Worm (Caenorhabditis elegans) whole organism, L4 larva: ENCODE data around the gene sqv-3.

ENCODE experiments used
- F10B5.3 ChIP-seq: sonication (generic microtip); optimal IDR thresholded peaks from 2 replicates; lab custom pipeline; 2016; ENCODE audit warnings: mild to moderate bottlenecking, missing genetic modification characterization, missing compliant biosample characterization
- F37D6.2 ChIP-seq: sonication (generic microtip); optimal IDR thresholded peaks from 2 replicates; lab custom pipeline; 2016; ENCODE audit warnings: mild to moderate bottlenecking, missing genetic modification characterization, missing compliant biosample characterization
- F44E2.7 ChIP-seq: fragments of 200-800 bp; sonication (Bioruptor generic); IDR thresholded peaks from 2 replicates; pipeline ENCODE4 v2.1.2; 2022; ENCODE audit warnings: missing genetic modification characterization, missing compliant biosample characterization
- T20F7.1 ChIP-seq: fragments of 200-800 bp; sonication (Bioruptor generic); optimal IDR thresholded peaks from 2 replicates; lab custom pipeline; 2018; ENCODE audit warnings: mild to moderate bottlenecking, missing genetic modification characterization, missing compliant biosample characterization
- T26A8.4 ChIP-seq: fragments of 200-800 bp; sonication (Bioruptor generic); IDR thresholded peaks from 2 replicates; pipeline ENCODE4 v1.3.6; 2022; ENCODE audit warnings: missing genetic modification characterization, missing compliant biosample characterization
- Y105C5A.15 ChIP-seq: fragments of 200-800 bp; sonication (Bioruptor generic); IDR thresholded peaks from 2 replicates; pipeline ENCODE4 v1.3.6; 2022; ENCODE audit warnings: missing genetic modification characterization, missing compliant biosample characterization
- Y48G9A.11 ChIP-seq: fragments of 200-800 bp; sonication (Bioruptor generic); IDR thresholded peaks from 2 replicates; pipeline ENCODE4 v1.3.6; 2022; ENCODE audit warnings: missing genetic modification reagents, missing genetic modification characterization, missing compliant biosample characterization
- ZK337.2 ChIP-seq: fragments of 200-800 bp; sonication (Bioruptor generic); IDR thresholded peaks from 2 replicates; pipeline ENCODE4 v1.3.6; 2022; ENCODE audit warnings: missing genetic modification reagents, missing genetic modification characterization, missing compliant biosample characterization
- ZK546.5 ChIP-seq, 2 experiments: sonication (generic microtip); optimal IDR thresholded peaks; 2 replicates each; lab custom pipeline; 2017; ENCODE audit warnings: missing biosample characterization in 2 of 2, missing genetic modification characterization in 2 of 2
- ama-1 ChIP-seq: fragments of 150-350 bp; optimal IDR thresholded peaks from 2 replicates; lab custom pipeline; 2014; ENCODE audit warnings: inconsistent platforms, mixed read lengths
- attf-4 ChIP-seq: sonication (generic microtip); optimal IDR thresholded peaks from 3 replicates; lab custom pipeline; 2017; ENCODE audit warnings: missing biosample characterization, missing genetic modification characterization
- ceh-28 ChIP-seq: fragments of 150-350 bp; optimal IDR thresholded peaks from 2 replicates; lab custom pipeline; 2014; ENCODE audit warnings: missing biosample characterization, missing genetic modification reagents, missing genetic modification characterization
- ceh-62 ChIP-seq: sonication (generic microtip); optimal IDR thresholded peaks from 2 replicates; lab custom pipeline; 2017; ENCODE audit warnings: missing biosample characterization, missing genetic modification characterization
- cey-2 ChIP-seq: sonication (generic microtip); optimal IDR thresholded peaks from 3 replicates; lab custom pipeline; 2017; ENCODE audit warnings: missing genetic modification characterization, mild to moderate bottlenecking, missing compliant biosample characterization, antibody characterized with exemption, borderline replicate concordance; ENCODE audit not compliant: insufficient read depth
- daf-16 ChIP-seq, 3 experiments: sonication (generic microtip); optimal IDR thresholded peaks; 2 replicates each; lab custom pipeline; 2016 to 2017; ENCODE audit warnings: missing genetic modification characterization in 3 of 3, missing genetic modification reagents in 3 of 3, mild to moderate bottlenecking in 2 of 3, missing compliant biosample characterization in 2 of 3, missing biosample characterization in 1 of 3, moderate library complexity in 1 of 3
- daf-19 ChIP-seq: fragments of 200-800 bp; sonication (Bioruptor generic); conservative IDR thresholded peaks from 2 replicates; pipeline ENCODE4 v1.3.6; 2022; ENCODE audit warnings: missing genetic modification characterization, missing compliant biosample characterization
- duxl-1 ChIP-seq: sonication (generic microtip); optimal IDR thresholded peaks from 2 replicates; lab custom pipeline; 2016; ENCODE audit warnings: mild to moderate bottlenecking, missing genetic modification characterization, moderate library complexity, missing compliant biosample characterization; ENCODE audit not compliant: poor library complexity
- dve-1 ChIP-seq: sonication (generic microtip); optimal IDR thresholded peaks from 2 replicates; lab custom pipeline; 2017; ENCODE audit warnings: antibody characterized with exemption, mild to moderate bottlenecking, missing genetic modification characterization, missing compliant biosample characterization; ENCODE audit not compliant: insufficient read depth
- egl-27 ChIP-seq: sonication (generic microtip); optimal IDR thresholded peaks from 3 replicates; lab custom pipeline; 2017; ENCODE audit warnings: missing biosample characterization, missing genetic modification reagents, missing genetic modification characterization
- egl-43 ChIP-seq: fragments of 200-800 bp; sonication (Bioruptor generic); IDR thresholded peaks from 2 replicates; pipeline ENCODE4 v1.3.6; 2022; ENCODE audit warnings: missing genetic modification reagents, missing genetic modification characterization, missing compliant biosample characterization
- fkh-10 ChIP-seq: fragments of 150-350 bp; optimal IDR thresholded peaks from 2 replicates; lab custom pipeline; 2014; ENCODE audit warnings: missing biosample characterization, missing genetic modification reagents, missing genetic modification characterization
- fos-1 ChIP-seq: fragments of 150-350 bp; optimal IDR thresholded peaks from 2 replicates; lab custom pipeline; 2014; ENCODE audit warnings: missing biosample characterization, missing genetic modification characterization
- gei-8 ChIP-seq: fragments of 200-800 bp; sonication (Bioruptor generic); optimal IDR thresholded peaks from 2 replicates; lab custom pipeline; 2018; ENCODE audit warnings: mild to moderate bottlenecking, missing genetic modification characterization, missing compliant biosample characterization
- hif-1 ChIP-seq, 2 experiments: sonication (generic microtip); optimal IDR thresholded peaks; 2 replicates each; lab custom pipeline; 2016 to 2017; ENCODE audit warnings: missing compliant biosample characterization in 2 of 2, missing genetic modification characterization in 2 of 2, missing genetic modification reagents in 2 of 2, missing genotype in 2 of 2, mild to moderate bottlenecking in 1 of 2
- hlh-11 ChIP-seq: fragments of 200-800 bp; sonication (Bioruptor generic); optimal IDR thresholded peaks from 2 replicates; lab custom pipeline; 2018; ENCODE audit warnings: mild to moderate bottlenecking, missing genetic modification characterization, missing compliant biosample characterization
- hlh-30 ChIP-seq: sonication (generic microtip); optimal IDR thresholded peaks from 2 replicates; lab custom pipeline; 2017; ENCODE audit warnings: antibody characterized with exemption, mild to moderate bottlenecking, missing genetic modification characterization, missing compliant biosample characterization; ENCODE audit not compliant: insufficient read depth
- lim-7 ChIP-seq: fragments of 200-800 bp; sonication (Bioruptor generic); IDR thresholded peaks from 2 replicates; pipeline ENCODE4 v1.3.6; 2022; ENCODE audit warnings: missing genetic modification characterization, missing compliant biosample characterization
- lin-29 ChIP-seq: fragments of 200-800 bp; sonication (Bioruptor generic); IDR thresholded peaks from 2 replicates; pipeline ENCODE4 v1.3.6; 2022; ENCODE audit warnings: missing genetic modification reagents, missing genetic modification characterization, missing compliant biosample characterization
- lin-38 ChIP-seq: fragments of 200-800 bp; sonication (Bioruptor generic); IDR thresholded peaks from 2 replicates; pipeline ENCODE4 v1.3.6; 2022; ENCODE audit warnings: missing genetic modification reagents, missing genetic modification characterization, missing compliant biosample characterization
- mdt-29 ChIP-seq: fragments of 200-800 bp; sonication (Bioruptor generic); IDR thresholded peaks from 2 replicates; pipeline ENCODE4 v1.3.6; 2022; ENCODE audit warnings: missing genetic modification reagents, missing genetic modification characterization, missing compliant biosample characterization
- nhr-28 ChIP-seq: fragments of 150-350 bp; optimal IDR thresholded peaks from 2 replicates; lab custom pipeline; 2014; ENCODE audit warnings: missing biosample characterization, missing genetic modification characterization
- pha-4 ChIP-seq, 2 experiments: fragments of 150-350 bp in 1 of 2; fragments of 200-800 bp in 1 of 2; sonication (Bioruptor generic) in 1 of 2; IDR thresholded peaks in 1 of 2; optimal IDR thresholded peaks in 1 of 2; 2 replicates each; pipeline versions ENCODE4 v1.3.6 to Lab custom; 2014 to 2022; ENCODE audit warnings: missing genetic modification characterization in 2 of 2, missing genetic modification reagents in 2 of 2, missing biosample characterization in 1 of 2, missing compliant biosample characterization in 1 of 2
- php-3 ChIP-seq: fragments of 200-800 bp; sonication (Bioruptor generic); IDR thresholded peaks from 2 replicates; pipeline ENCODE4 v1.3.6; 2022; ENCODE audit warnings: missing genetic modification reagents, missing genetic modification characterization, missing compliant biosample characterization
- rbr-2 ChIP-seq: sonication (generic microtip); optimal IDR thresholded peaks from 2 replicates; lab custom pipeline; 2016; ENCODE audit warnings: missing genotype, missing genetic modification characterization, missing compliant biosample characterization
- set-16 ChIP-seq: fragments of 200-800 bp; sonication (Bioruptor generic); IDR thresholded peaks from 2 replicates; pipeline ENCODE4 v1.3.6; 2022; ENCODE audit warnings: missing genetic modification reagents, missing genetic modification characterization, missing compliant biosample characterization
- skn-1 ChIP-seq: fragments of 150-350 bp; optimal IDR thresholded peaks from 2 replicates; lab custom pipeline; 2014; ENCODE audit warnings: missing biosample characterization, missing genetic modification characterization
- snpc-1.2 ChIP-seq: fragments of 200-800 bp; sonication (Bioruptor generic); IDR thresholded peaks from 2 replicates; pipeline ENCODE4 v1.3.6; 2022; ENCODE audit warnings: missing genetic modification reagents, missing genetic modification characterization, missing compliant biosample characterization
- snpc-4 ChIP-seq: fragments of 150-350 bp; optimal IDR thresholded peaks from 2 replicates; lab custom pipeline; 2014; ENCODE audit warnings: missing biosample characterization, missing genetic modification characterization
- spr-3 ChIP-seq: fragments of 200-800 bp; sonication (Bioruptor generic); optimal IDR thresholded peaks from 2 replicates; lab custom pipeline; 2018; ENCODE audit warnings: mild to moderate bottlenecking, missing genetic modification characterization, missing compliant biosample characterization
- tra-1 ChIP-seq: fragments of 200-800 bp; sonication (Bioruptor generic); IDR thresholded peaks from 2 replicates; pipeline ENCODE4 v1.3.6; 2022; ENCODE audit warnings: missing genetic modification reagents, missing genetic modification characterization, missing compliant biosample characterization
- unc-130 ChIP-seq: sonication (generic microtip); optimal IDR thresholded peaks from 2 replicates; lab custom pipeline; 2016; ENCODE audit warnings: missing genetic modification reagents, missing genetic modification characterization, missing compliant biosample characterization
- unc-62 ChIP-seq, 3 experiments: fragments of 150-350 bp in 1 of 3; sonication (generic microtip); optimal IDR thresholded peaks in 2 of 3; peaks in 1 of 3; 1 replicate in 1 of 3; 2 replicates in 2 of 3; lab custom pipeline; 2014 to 2017; ENCODE audit warnings: missing biosample characterization in 3 of 3, missing genetic modification characterization in 3 of 3, missing genetic modification reagents in 3 of 3, missing genotype in 1 of 3
- vab-7 ChIP-seq: fragments of 200-800 bp; sonication (Bioruptor generic); IDR thresholded peaks from 2 replicates; pipeline ENCODE4 v1.3.6; 2022; ENCODE audit warnings: missing genetic modification reagents, missing genetic modification characterization, missing compliant biosample characterization
- zag-1 ChIP-seq: fragments of 150-350 bp; optimal IDR thresholded peaks from 2 replicates; lab custom pipeline; 2014; ENCODE audit warnings: missing biosample characterization, missing genetic modification characterization
- zip-2 ChIP-seq: fragments of 150-350 bp; optimal IDR thresholded peaks from 2 replicates; lab custom pipeline; 2014; ENCODE audit warnings: missing biosample characterization, missing genetic modification characterization
- ztf-11 ChIP-seq: fragments of 150-350 bp; optimal IDR thresholded peaks from 2 replicates; lab custom pipeline; 2014; ENCODE audit warnings: missing biosample characterization, missing genetic modification characterization
- ztf-7 ChIP-seq: fragments of 150-350 bp; optimal IDR thresholded peaks from 2 replicates; lab custom pipeline; 2014; ENCODE audit warnings: missing biosample characterization, missing genetic modification characterization

Gene sqv-3

ce11 chrIII:9827163-9827951 lies 47.2 kb upstream of the sqv-3 start, which contains the start of the genes ZK632.10 and ZK632.11 (continued):
- TF ChIP-seq hlh-30 (tag; lab: Kevin White, UChicago) = peak; percentile 89
- TF ChIP-seq daf-16 (GFP tag; optimal IDR thresholded peaks at IDR 0.05; lab: Kevin White, UChicago) = peak in 1 of 2 experiments; percentile 27
- peak; percentile 93 for TF ChIP-seq daf-16 (tag; optimal IDR thresholded peaks at IDR 0.05; lab: Kevin White, UChicago)
- no peak for TF ChIP-seq pha-4 (GFP tag; IDR thresholded peaks at IDR 0.05; lab: Robert Waterston, UW)
- TF ChIP-seq pha-4 (tag; optimal IDR thresholded peaks at IDR 0.05; lab: Kevin White, UChicago) = peak; percentile 87
- no peak for TF ChIP-seq zip-2 (tag; lab: Kevin White, UChicago)
- no peak for TF ChIP-seq ztf-11
- TF ChIP-seq unc-130 (GFP tag; lab: Kevin White, UChicago) = peak; percentile 56
- TF ChIP-seq T20F7.1 = peak; percentile 32
- no peak for TF ChIP-seq ZK337.2 (GFP tag; lab: Robert Waterston, UW)
- no peak for TF ChIP-seq tra-1

DNA sequence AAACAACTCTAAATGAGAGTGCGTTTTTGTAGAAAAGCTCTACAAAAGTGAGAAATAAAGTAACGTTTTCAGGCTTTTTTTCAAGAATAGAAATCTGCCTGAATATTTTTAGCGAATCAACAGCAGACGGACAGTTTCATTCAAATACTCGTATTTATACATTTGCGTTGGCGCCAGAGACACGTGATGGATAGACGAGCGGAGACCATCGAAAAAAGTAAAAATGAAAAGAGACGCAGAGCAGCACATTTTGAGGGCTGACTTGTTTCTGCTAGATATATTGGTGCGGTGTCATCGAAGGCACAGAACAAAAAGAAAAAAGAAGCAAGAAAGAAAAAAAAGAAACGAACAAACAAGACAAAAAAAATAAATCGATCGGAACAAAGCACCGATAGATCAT lies 45.9 kb upstream of the sqv-3 start:
- TF ChIP-seq F37D6.2 (tag; lab: Kevin White, UChicago) = no peak
- peak; percentile 29 for TF ChIP-seq rbr-2 (tag; lab: Kevin White, UChicago)
- TF ChIP-seq php-3 (GFP tag; lab: Robert Waterston, UW) = no peak
- TF ChIP-seq lim-7 (GFP tag; lab: Robert Waterston, UW) = no peak
- no peak for TF ChIP-seq Y105C5A.15
- TF ChIP-seq unc-62 (GFP tag; optimal IDR thresholded peaks at IDR 0.05 in 1 of 2; lab: Kevin White, UChicago) = no peak
- TF ChIP-seq unc-62 (tag; optimal IDR thresholded peaks at IDR 0.05; lab: Kevin White, UChicago) = no peak
- peak; percentile 73 for TF ChIP-seq hlh-11 (tag; lab: Kevin White, UChicago)
- no peak for TF ChIP-seq gei-8 (GFP tag; lab: Kevin White, UChicago)
- no peak for TF ChIP-seq skn-1
- peak; percentile 62 for TF ChIP-seq lin-38 (GFP tag; lab: Robert Waterston, UW)
- peak; percentile 67 for TF ChIP-seq dve-1 (tag; lab: Kevin White, UChicago)
- no peak for TF ChIP-seq vab-7 (GFP tag; lab: Robert Waterston, UW)
- TF ChIP-seq duxl-1 (tag; lab: Kevin White, UChicago) = peak; percentile 38
- no peak for TF ChIP-seq Y48G9A.11
- TF ChIP-seq spr-3 (GFP tag; lab: Kevin White, UChicago) = no peak
- peak; percentile 7; the same call in 1 of the 2 replicates for TF ChIP-seq T26A8.4
- no peak for TF ChIP-seq snpc-1.2 (GFP tag; lab: Robert Waterston, UW)
- no peak for TF ChIP-seq F44E2.7
- TF ChIP-seq ceh-28 (tag; lab: Kevin White, UChicago) = no peak
- TF ChIP-seq egl-27 (tag; lab: Kevin White, UChicago) = no peak
- TF ChIP-seq ZK337.2 (GFP tag; lab: Robert Waterston, UW) = no peak
- no peak for TF ChIP-seq ztf-7
- no peak for TF ChIP-seq snpc-4 (tag; lab: Kevin White, UChicago)
- TF ChIP-seq zag-1 = no peak
- TF ChIP-seq ceh-62 (tag; lab: Kevin White, UChicago) = no peak
- no peak for TF ChIP-seq attf-4
- TF ChIP-seq hif-1 (tag; optimal IDR thresholded peaks at IDR 0.05; lab: Kevin White, UChicago) = peak in 1 of 2 experiments; percentile 9
- TF ChIP-seq lin-29 (GFP tag; lab: Robert Waterston, UW) = no peak
- TF ChIP-seq fos-1 (tag; lab: Kevin White, UChicago) = no peak
- peak; percentile 17 for TF ChIP-seq nhr-28 (tag; lab: Kevin White, UChicago)
- no peak for TF ChIP-seq F10B5.3 (tag; lab: Kevin White, UChicago)
- TF ChIP-seq ZK546.5 (tag; optimal IDR thresholded peaks at IDR 0.05; lab: Kevin White, UChicago) = no peak
- TF ChIP-seq ama-1 = peak; percentile 66
- no peak for TF ChIP-seq cey-2 (tag; lab: Kevin White, UChicago)
- no peak for TF ChIP-seq set-16 (GFP tag; lab: Robert Waterston, UW)
- TF ChIP-seq egl-43 (GFP tag; lab: Robert Waterston, UW) = no peak
- no peak for TF ChIP-seq fkh-10 (GFP tag; lab: Kevin White, UChicago)
- TF ChIP-seq mdt-29 (GFP tag; lab: Robert Waterston, UW) = 0 out of 2 replicates have a peak, but pooled peaks have one; percentile 45
- no peak for TF ChIP-seq daf-19 (GFP tag; lab: Robert Waterston, UW)
